Fruit fly (Drosophila melanogaster) whole organism, prepupa: Measurements from ENCODE around the gene CG3527.

Experiments
- CG16779 ChIP-seq: fragments of 200-800 bp; sonication (Bioruptor generic); optimal IDR thresholded peaks from 3 replicates; lab custom pipeline; 2017; ENCODE audit warnings: missing biosample characterization, mild to moderate bottlenecking, missing genetic modification characterization
- CG7368 ChIP-seq: fragments of 200-800 bp; sonication (Bioruptor generic); optimal IDR thresholded peaks from 3 replicates; lab custom pipeline; 2016; ENCODE audit warnings: missing biosample characterization, missing genetic modification characterization
- cyc ChIP-seq: fragments of 200-800 bp; sonication (Bioruptor generic); optimal IDR thresholded peaks from 3 replicates; lab custom pipeline; 2016; ENCODE audit warnings: missing biosample characterization, missing genetic modification characterization

DNA sequence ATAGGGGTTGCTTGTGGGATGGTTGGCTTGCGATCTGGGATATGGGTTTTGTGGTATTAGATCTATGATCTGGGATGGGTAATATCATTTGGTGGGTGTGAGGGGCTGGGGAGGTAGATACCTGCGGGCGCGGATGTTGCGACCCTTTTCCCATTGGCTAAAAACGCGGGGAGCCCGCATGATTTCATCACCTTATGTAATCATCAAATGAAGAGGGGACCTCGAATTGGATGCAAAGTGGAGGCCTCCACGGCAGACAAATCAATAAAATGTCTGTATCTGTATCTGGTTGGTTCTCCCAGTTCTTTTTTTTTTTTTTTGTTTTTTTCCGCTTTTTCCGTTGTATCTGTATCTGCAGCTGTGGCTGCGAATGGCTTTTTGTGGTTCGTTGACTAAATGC is 37.2 kb downstream of the CG3527 start:
- no peak for TF ChIP-seq CG7368 (GFP tag; lab: Kevin White, UChicago)
- no peak for TF ChIP-seq CG16779 (tag; lab: Kevin White, UChicago)
- no peak for TF ChIP-seq cyc (GFP tag; lab: Kevin White, UChicago)
